Worm (Caenorhabditis elegans) whole organism, early embryonic: Measurements from ENCODE around the gene dmd-10.
A peak's percentile ranks its signal among the peaks of the same experiment; 100 is the strongest.

Experiments
- B0310.2 ChIP-seq: sonication (generic microtip); optimal IDR thresholded peaks from 2 replicates; lab custom pipeline; 2016; ENCODE audit warnings: mild to moderate bottlenecking, missing genetic modification characterization, missing compliant biosample characterization
- F13C5.2 ChIP-seq: sonication (generic microtip); optimal IDR thresholded peaks from 2 replicates; lab custom pipeline; 2017; ENCODE audit warnings: mild to moderate bottlenecking, missing genetic modification characterization, inconsistent platforms, missing compliant biosample characterization
- aly-1 ChIP-seq: sonication (generic microtip); optimal IDR thresholded peaks from 2 replicates; lab custom pipeline; 2016; ENCODE audit warnings: missing genetic modification characterization, missing compliant biosample characterization
- ama-1 ChIP-seq: fragments of 150-350 bp; optimal IDR thresholded peaks from 2 replicates; lab custom pipeline; 2014
- ceh-13 ChIP-seq: fragments of 200-800 bp; sonication (Bioruptor generic); optimal IDR thresholded peaks from 2 replicates; lab custom pipeline; 2018; ENCODE audit warnings: mild to moderate bottlenecking, missing genetic modification characterization, missing compliant biosample characterization
- ceh-36 ChIP-seq: sonication (generic microtip); optimal IDR thresholded peaks from 2 replicates; lab custom pipeline; 2016; ENCODE audit warnings: missing genetic modification characterization, inconsistent platforms, missing compliant biosample characterization
- ets-7 ChIP-seq: sonication (generic microtip); optimal IDR thresholded peaks from 2 replicates; lab custom pipeline; 2016; ENCODE audit warnings: missing genotype, missing genetic modification characterization, missing compliant biosample characterization
- flt-1 ChIP-seq: fragments of 200-800 bp; sonication (Bioruptor generic); IDR thresholded peaks from 2 replicates; pipeline ENCODE4 v1.3.6; 2022; ENCODE audit warnings: missing genetic modification characterization, missing compliant biosample characterization
- hmbx-1 ChIP-seq: sonication (generic microtip); optimal IDR thresholded peaks from 2 replicates; lab custom pipeline; 2016; ENCODE audit warnings: mild to moderate bottlenecking, missing genetic modification characterization, missing compliant biosample characterization
- hmg-4 ChIP-seq: fragments of 200-800 bp; sonication (Bioruptor generic); optimal IDR thresholded peaks from 2 replicates; lab custom pipeline; 2018; ENCODE audit warnings: mild to moderate bottlenecking, missing genetic modification characterization, missing compliant biosample characterization
- hnd-1 ChIP-seq: sonication (generic microtip); optimal IDR thresholded peaks from 2 replicates; lab custom pipeline; 2016; ENCODE audit warnings: missing genetic modification characterization, missing compliant biosample characterization
- pes-1 ChIP-seq: fragments of 200-800 bp; sonication (Bioruptor generic); IDR thresholded peaks from 2 replicates; pipeline ENCODE4 v1.3.6; 2022; ENCODE audit warnings: missing genetic modification reagents, missing genetic modification characterization, missing compliant biosample characterization
- scrt-1 ChIP-seq: fragments of 200-800 bp; sonication (Bioruptor generic); IDR thresholded peaks from 2 replicates; pipeline ENCODE4 v1.3.6; 2022; ENCODE audit warnings: missing genetic modification characterization, missing compliant biosample characterization
- sea-1 ChIP-seq: fragments of 200-800 bp; sonication (Bioruptor generic); conservative IDR thresholded peaks from 2 replicates; pipeline ENCODE4 v1.3.6; 2022; ENCODE audit warnings: missing genetic modification characterization, missing compliant biosample characterization
- tbx-11 ChIP-seq: fragments of 200-800 bp; sonication (Bioruptor generic); IDR thresholded peaks from 2 replicates; pipeline ENCODE4 v1.3.6; 2022; ENCODE audit warnings: missing genetic modification characterization, missing compliant biosample characterization
- tbx-37 ChIP-seq: fragments of 200-800 bp; sonication (Bioruptor generic); conservative IDR thresholded peaks from 2 replicates; pipeline ENCODE4 v1.3.6; 2022; ENCODE audit warnings: missing genetic modification reagents, missing genetic modification characterization, missing compliant biosample characterization
- tra-4 ChIP-seq: sonication (generic microtip); optimal IDR thresholded peaks from 2 replicates; lab custom pipeline; 2017; ENCODE audit warnings: missing genetic modification characterization, missing compliant biosample characterization

The dmd-10 gene

ce11 chrV:13185384-13185783, 51.0 kb downstream of the dmd-10 start, which contains the start of gene sri-6:
Gene sri-6, plus strand, starts transcription at chrV:13185684.
- TF ChIP-seq ets-7 (tag; lab: Kevin White, UChicago): no peak
- TF ChIP-seq scrt-1: no peak
- TF ChIP-seq tra-4 (tag; lab: Kevin White, UChicago): no peak
- TF ChIP-seq B0310.2 (tag; lab: Kevin White, UChicago): no peak
- no peak for TF ChIP-seq hnd-1 (tag; lab: Kevin White, UChicago)
- no peak for TF ChIP-seq F13C5.2 (tag; lab: Kevin White, UChicago)
- no peak for TF ChIP-seq ceh-13 (GFP tag; lab: Kevin White, UChicago)
- no peak for TF ChIP-seq aly-1
- no peak for TF ChIP-seq ama-1 (lab: Kevin White, UChicago)
- no peak for TF ChIP-seq hmbx-1 (tag; lab: Kevin White, UChicago)
- TF ChIP-seq tbx-11 (GFP tag; lab: Robert Waterston, UW): no peak
- TF ChIP-seq sea-1 (GFP tag; lab: Robert Waterston, UW): no peak
- no peak for TF ChIP-seq pes-1 (GFP tag; lab: Robert Waterston, UW)
- no peak for TF ChIP-seq ceh-36 (tag; lab: Kevin White, UChicago)
- no peak for TF ChIP-seq hmg-4 (GFP tag; lab: Kevin White, UChicago)
- TF ChIP-seq flt-1 (GFP tag; lab: Robert Waterston, UW): no peak

- TF ChIP-seq ceh-13 (GFP tag; lab: Kevin White, UChicago) (no peak), hmg-4 (GFP tag; lab: Kevin White, UChicago) (no peak), hmbx-1 (tag; lab: Kevin White, UChicago) (no peak), flt-1 (GFP tag; lab: Robert Waterston, UW) (no peak), sea-1 (GFP tag; lab: Robert Waterston, UW) (no peak), ama-1 (lab: Kevin White, UChicago) (no peak), hnd-1 (tag; lab: Kevin White, UChicago) (no peak), F13C5.2 (tag; lab: Kevin White, UChicago) (no peak), tbx-11 (GFP tag; lab: Robert Waterston, UW) (no peak), ets-7 (tag; lab: Kevin White, UChicago) (no peak), B0310.2 (tag; lab: Kevin White, UChicago) (no peak), aly-1 (no peak), ceh-36 (tag; lab: Kevin White, UChicago) (no peak), tbx-37 (GFP tag; lab: Robert Waterston, UW) (no peak), tra-4 (tag; lab: Kevin White, UChicago) (no peak), pes-1 (GFP tag; lab: Robert Waterston, UW) (no peak), scrt-1 (no peak)
Measured at ce11 chrV:13184137-13184536, 52.3 kb downstream of the dmd-10 start, which contains the start of gene T09E8.4. Gene T09E8.4, minus strand, starts transcription at chrV:13184237.

ce11 chrV:13181450-13181849, 55.0 kb downstream of the dmd-10 start:
- TF ChIP-seq ceh-13 (GFP tag; lab: Kevin White, UChicago) (no peak), tbx-37 (GFP tag; lab: Robert Waterston, UW) (no peak), sea-1 (GFP tag; lab: Robert Waterston, UW) (no peak), tra-4 (tag; lab: Kevin White, UChicago) (no peak), B0310.2 (tag; lab: Kevin White, UChicago) (no peak), F13C5.2 (tag; lab: Kevin White, UChicago) (no peak), ets-7 (tag; lab: Kevin White, UChicago) (no peak), pes-1 (GFP tag; lab: Robert Waterston, UW) (no peak), hmg-4 (GFP tag; lab: Kevin White, UChicago) (no peak)

- TF ChIP-seq scrt-1 (no peak), ceh-13 (GFP tag; lab: Kevin White, UChicago) (no peak)
Measured at ce11 chrV:13179986-13180591, 56.3 kb downstream of the dmd-10 start, which contains the start of gene cni-1. Gene cni-1, plus strand, starts transcription at chrV:13180330.

ce11 chrV:13176814-13177213, 59.6 kb downstream of the dmd-10 start:
- TF ChIP-seq ceh-36 (tag; lab: Kevin White, UChicago) (no peak), tra-4 (tag; lab: Kevin White, UChicago) (no peak), tbx-37 (GFP tag; lab: Robert Waterston, UW) (no peak), B0310.2 (tag; lab: Kevin White, UChicago) (no peak), F13C5.2 (tag; lab: Kevin White, UChicago) (no peak), hmg-4 (GFP tag; lab: Kevin White, UChicago) (no peak), tbx-11 (GFP tag; lab: Robert Waterston, UW) (no peak), sea-1 (GFP tag; lab: Robert Waterston, UW) (no peak)

- TF ChIP-seq ceh-36 (tag; lab: Kevin White, UChicago): peak; percentile 56
- no peak for TF ChIP-seq ceh-13 (GFP tag; lab: Kevin White, UChicago)
- no peak for TF ChIP-seq B0310.2 (tag; lab: Kevin White, UChicago)
- TF ChIP-seq aly-1: no peak
- no peak for TF ChIP-seq ama-1 (lab: Kevin White, UChicago)
- TF ChIP-seq hmg-4 (GFP tag; lab: Kevin White, UChicago): peak; percentile 63
- no peak for TF ChIP-seq ets-7 (tag; lab: Kevin White, UChicago)
- peak; percentile 53 for TF ChIP-seq tbx-37 (GFP tag; lab: Robert Waterston, UW)
- peak; percentile 57 for TF ChIP-seq tra-4 (tag; lab: Kevin White, UChicago)
- TF ChIP-seq hnd-1 (tag; lab: Kevin White, UChicago): no peak
- TF ChIP-seq sea-1 (GFP tag; lab: Robert Waterston, UW): no peak; the same call in 1 of the 2 replicates
- TF ChIP-seq F13C5.2 (tag; lab: Kevin White, UChicago): peak; percentile 88
- TF ChIP-seq scrt-1: 0 out of 2 replicates have a peak, but pooled peaks have one; percentile 62
- 0 out of 2 replicates have a peak, but pooled peaks have one; percentile 13 for TF ChIP-seq flt-1 (GFP tag; lab: Robert Waterston, UW)
- TF ChIP-seq hmbx-1 (tag; lab: Kevin White, UChicago): peak; percentile 9
- peak; percentile 71 for TF ChIP-seq pes-1 (GFP tag; lab: Robert Waterston, UW)
- peak; percentile 60; the same call in 1 of the 2 replicates for TF ChIP-seq tbx-11 (GFP tag; lab: Robert Waterston, UW)
Measured at ce11 chrV:13176117-13176753, 60.2 kb downstream of the dmd-10 start, which contains the start of gene him-17. Gene him-17, plus strand, starts transcription at chrV:13176711.
